Fruit fly (Drosophila melanogaster): ENCODE data around the gene CG10948.

CG10948 gene

dm6 chr3L:12806290-12806743 lies 43.6 kb downstream of the CG10948 start:
- TF ChIP-seq CG8632 (GFP tag; optimal IDR thresholded peaks at IDR 0.05): peak; percentile 67
- TF ChIP-seq esn (GFP tag; optimal IDR thresholded peaks at IDR 0.05): peak; percentile 60
- peak; percentile 56 for TF ChIP-seq CG10631 (GFP tag; optimal IDR thresholded peaks at IDR 0.05)
- peak; percentile 54 for TF ChIP-seq topi (GFP tag; optimal IDR thresholded peaks at IDR 0.05)
- peak; percentile 33 for TF ChIP-seq cyc (GFP tag; optimal IDR thresholded peaks at IDR 0.05)
- TF ChIP-seq Lpt (GFP tag; optimal IDR thresholded peaks at IDR 0.05): peak; percentile 43
- peak; percentile 66; the same call in 2 of the 3 replicates for TF ChIP-seq CG8119 (GFP tag; IDR thresholded peaks at IDR 0.05)
- peak; percentile 62 for TF ChIP-seq CG34406 (GFP tag; optimal IDR thresholded peaks at IDR 0.05)
- peak; percentile 18 for TF ChIP-seq Hr39 (GFP tag; optimal IDR thresholded peaks at IDR 0.05)
- TF ChIP-seq CG16779 (tag; optimal IDR thresholded peaks at IDR 0.05): peak; percentile 16
- TF ChIP-seq Sox102F (GFP tag; optimal IDR thresholded peaks at IDR 0.05): peak; percentile 71
- peak; percentile 51 for TF ChIP-seq fd85E (GFP tag; optimal IDR thresholded peaks at IDR 0.05)
- no peak for TF ChIP-seq CG1621 (tag; optimal IDR thresholded peaks at IDR 0.05)
- no peak for TF ChIP-seq CG4318 (GFP tag; optimal IDR thresholded peaks at IDR 0.05)
- TF ChIP-seq ss (GFP tag; optimal IDR thresholded peaks at IDR 0.05): no peak
- TF ChIP-seq Met (GFP tag; optimal IDR thresholded peaks at IDR 0.05): peak; percentile 56
- no peak for TF ChIP-seq svp (GFP tag)
- peak; percentile 55 for TF ChIP-seq OdsH (GFP tag; optimal IDR thresholded peaks at IDR 0.05)
- TF ChIP-seq acj6 (GFP tag; optimal IDR thresholded peaks at IDR 0.05): peak; percentile 54
- peak; percentile 82 for TF ChIP-seq Sox14 (GFP tag; optimal IDR thresholded peaks at IDR 0.05)
- TF ChIP-seq CG3032 (tag; optimal IDR thresholded peaks at IDR 0.05): peak; percentile 60
- no peak for TF ChIP-seq CG11762 (GFP tag; optimal IDR thresholded peaks at IDR 0.05; ENCODE audit: insufficient read depth)
- peak; percentile 34 for TF ChIP-seq Eip75B (GFP tag; optimal IDR thresholded peaks at IDR 0.05)
- no peak for TF ChIP-seq vri (GFP tag; optimal IDR thresholded peaks at IDR 0.05)
- peak; percentile 30 for TF ChIP-seq lz (GFP tag; optimal IDR thresholded peaks at IDR 0.05)
- no peak for TF ChIP-seq CG3919 (GFP tag; optimal IDR thresholded peaks at IDR 0.05)
- peak; percentile 67 for TF ChIP-seq achi (GFP tag; optimal IDR thresholded peaks at IDR 0.05)
- no peak for TF ChIP-seq Smox (GFP tag; optimal IDR thresholded peaks at IDR 0.05)
- TF ChIP-seq CG8319 (GFP tag; optimal IDR thresholded peaks at IDR 0.05): no peak
- peak; percentile 13 for TF ChIP-seq Blimp-1 (GFP tag; optimal IDR thresholded peaks at IDR 0.05)
- TF ChIP-seq CG6792 (GFP tag; optimal IDR thresholded peaks at IDR 0.05): peak; percentile 57
- TF ChIP-seq CG31627 (GFP tag; optimal IDR thresholded peaks at IDR 0.05): peak; percentile 25
- TF ChIP-seq dsx (GFP tag; optimal IDR thresholded peaks at IDR 0.05; ENCODE audit: poor library complexity, severe bottlenecking): peak; percentile 54
- TF ChIP-seq CG15336 (GFP tag; IDR thresholded peaks at IDR 0.05): peak; percentile 69
- TF ChIP-seq Ets96B (tag; optimal IDR thresholded peaks at IDR 0.05): peak; percentile 59
- peak; percentile 50 for TF ChIP-seq Eip93F (GFP tag; optimal IDR thresholded peaks at IDR 0.05)
- TF ChIP-seq CG7368 (GFP tag; optimal IDR thresholded peaks at IDR 0.05): peak; percentile 57
- peak; percentile 86 for TF ChIP-seq Eip78C (GFP tag)
- TF ChIP-seq eg (GFP tag; IDR thresholded peaks at IDR 0.05): peak; percentile 72; the same call in 2 of the 3 replicates
- TF ChIP-seq Hr4 (GFP tag; optimal IDR thresholded peaks at IDR 0.05): peak; percentile 66
- peak; percentile 85 for TF ChIP-seq CG6163 (GFP tag; IDR thresholded peaks at IDR 0.05)
- TF ChIP-seq Hr38 (GFP tag; optimal IDR thresholded peaks at IDR 0.05): no peak

- TF ChIP-seq dsx (GFP tag; optimal IDR thresholded peaks at IDR 0.05; ENCODE audit: poor library complexity, severe bottlenecking) (peak; percentile 2), CG10631 (GFP tag; optimal IDR thresholded peaks at IDR 0.05) (no peak), svp (GFP tag) (no peak), Eip78C (GFP tag) (peak; percentile 20), eg (GFP tag; IDR thresholded peaks at IDR 0.05) (no peak)
Observed at dm6 chr3L:12805660-12806289, 44.1 kb downstream of the CG10948 start, which contains the start of gene Sap130. Sap130 (plus strand) TSS chr3L:12805902.
